Worm (Caenorhabditis elegans): ENCODE results near the gene unc-112.

DNA sequence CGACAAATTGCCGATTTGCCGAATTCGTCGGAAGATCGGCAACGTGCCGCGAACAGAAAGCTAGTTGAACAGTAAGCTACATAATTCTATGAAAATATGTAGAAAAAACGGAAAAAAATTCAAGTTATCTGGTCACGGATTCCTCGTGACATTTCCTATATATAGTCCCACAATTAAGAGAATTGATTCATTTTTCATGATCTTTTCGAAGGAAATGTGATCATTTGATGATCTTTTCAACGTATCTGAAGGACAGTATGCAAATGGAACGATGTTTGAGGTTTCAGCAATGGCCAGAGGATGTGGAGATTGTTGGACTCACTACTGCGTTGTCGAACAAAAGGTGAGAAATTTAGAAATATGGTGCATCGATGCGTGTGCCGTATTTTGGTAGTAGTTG lies 11.5 kb upstream of the unc-112 start, which contains the start of gene R08A2.9:
- TF ChIP-seq elt-3 (tag; optimal IDR thresholded peaks at IDR 0.05) (no peak), nhr-23 (tag; optimal IDR thresholded peaks at IDR 0.05) (no peak), F13H6.1 (tag; optimal IDR thresholded peaks at IDR 0.05) (no peak)
